Worm (Caenorhabditis elegans): Measurements from ENCODE around the gene ttr-37.

ce11 chrX:1295713-1296112 is 41.3 kb downstream of the ttr-37 start:
- TF ChIP-seq nhr-12 (tag; optimal IDR thresholded peaks at IDR 0.05) (no peak), ham-2 (GFP tag; optimal IDR thresholded peaks at IDR 0.05) (no peak)

Data from whole organism, mixed stage, embryonic.